Fruit fly (Drosophila melanogaster) whole organism, embryonic: ENCODE results near the gene Mtch.

Experiments used
- BEAF-32 ChIP-seq: fragments of 200-800 bp; sonication (Bioruptor generic); optimal IDR thresholded peaks from 3 replicates; lab custom pipeline; 2017; ENCODE audit warnings: missing biosample characterization, missing genetic modification characterization, mild to moderate bottlenecking, moderate library complexity, missing genetic modification reagents
- BtbVII ChIP-seq: fragments of 200-800 bp; sonication (Bioruptor generic); optimal IDR thresholded peaks from 3 replicates; lab custom pipeline; 2017; ENCODE audit warnings: missing biosample characterization, mild to moderate bottlenecking, missing genetic modification characterization
- CG10147 ChIP-seq: fragments of 200-800 bp; sonication (Bioruptor generic); optimal IDR thresholded peaks from 2 replicates; lab custom pipeline; 2019; ENCODE audit warnings: missing biosample characterization, mild to moderate bottlenecking, missing genetic modification characterization, moderate library complexity
- CG12071 ChIP-seq: fragments of 200-800 bp; sonication (Bioruptor generic); optimal IDR thresholded peaks from 3 replicates; lab custom pipeline; 2018; ENCODE audit warnings: missing biosample characterization, mild to moderate bottlenecking, missing genetic modification characterization
- CG13287 ChIP-seq: fragments of 200-800 bp; sonication (Bioruptor generic); IDR thresholded peaks from 2 replicates; pipeline ENCODE4 v1.3.6; 2022; ENCODE audit warnings: missing biosample characterization, missing genetic modification characterization; ENCODE audit not compliant: partially characterized antibody
- CG15601 ChIP-seq: fragments of 200-800 bp; sonication (Bioruptor generic); optimal IDR thresholded peaks from 3 replicates; lab custom pipeline; 2019; ENCODE audit warnings: missing biosample characterization, mild to moderate bottlenecking, missing genetic modification characterization, moderate library complexity
- CG1602 ChIP-seq: fragments of 200-800 bp; sonication (Bioruptor generic); optimal IDR thresholded peaks from 3 replicates; lab custom pipeline; 2016; ENCODE audit warnings: missing biosample characterization, missing genetic modification characterization
- CG1603 ChIP-seq: fragments of 200-800 bp; sonication (Bioruptor generic); optimal IDR thresholded peaks from 2 replicates; lab custom pipeline; 2019; ENCODE audit warnings: missing biosample characterization, mild to moderate bottlenecking, missing genetic modification characterization, moderate library complexity
- CG4328 ChIP-seq: fragments of 200-800 bp; sonication (Bioruptor generic); optimal IDR thresholded peaks from 3 replicates; lab custom pipeline; 2017; ENCODE audit warnings: missing biosample characterization, missing genetic modification reagents, missing genetic modification characterization
- CG4424 ChIP-seq: fragments of 200-800 bp; sonication (Bioruptor generic); optimal IDR thresholded peaks from 3 replicates; lab custom pipeline; 2016; ENCODE audit warnings: missing biosample characterization, missing genetic modification characterization
- CG6254 ChIP-seq: fragments of 200-800 bp; sonication (Bioruptor generic); optimal IDR thresholded peaks from 3 replicates; lab custom pipeline; 2017; ENCODE audit warnings: mild to moderate bottlenecking, missing biosample characterization, missing genetic modification reagents, missing genetic modification characterization
- CG7987 ChIP-seq: fragments of 200-800 bp; sonication (Bioruptor generic); optimal IDR thresholded peaks from 2 replicates; lab custom pipeline; 2018; ENCODE audit warnings: missing biosample characterization, mild to moderate bottlenecking, missing genetic modification characterization, moderate library complexity
- CG8388 ChIP-seq: fragments of 200-800 bp; sonication (Bioruptor generic); optimal IDR thresholded peaks from 2 replicates; lab custom pipeline; 2019; ENCODE audit warnings: missing biosample characterization, mild to moderate bottlenecking, missing genetic modification characterization, moderate library complexity
- CHES-1-like ChIP-seq: fragments of 200-800 bp; sonication (Bioruptor generic); optimal IDR thresholded peaks from 2 replicates; lab custom pipeline; 2016; ENCODE audit warnings: missing biosample characterization, missing genetic modification characterization
- CrebB ChIP-seq: fragments of 200-800 bp; sonication (Bioruptor generic); optimal IDR thresholded peaks from 3 replicates; lab custom pipeline; 2018; ENCODE audit warnings: missing biosample characterization, mild to moderate bottlenecking, missing genetic modification characterization
- Dad ChIP-seq: fragments of 200-800 bp; sonication (Bioruptor generic); optimal IDR thresholded peaks from 3 replicates; lab custom pipeline; 2016; ENCODE audit warnings: missing biosample characterization, missing genetic modification characterization
- Dbx ChIP-seq: fragments of 200-800 bp; sonication (Bioruptor generic); IDR thresholded peaks from 3 replicates; pipeline ENCODE4 v1.3.6; 2022; ENCODE audit warnings: missing biosample characterization, missing genetic modification characterization
- Dip2 ChIP-seq: fragments of 200-800 bp; sonication (Bioruptor generic); IDR thresholded peaks from 2 replicates; pipeline ENCODE4 v1.3.6; 2022; ENCODE audit warnings: missing biosample characterization, missing genetic modification characterization
- Dll ChIP-seq: fragments of 200-800 bp; sonication (Bioruptor generic); IDR thresholded peaks from 4 replicates; pipeline ENCODE4 v1.3.6; 2022; ENCODE audit warnings: missing biosample characterization, missing genetic modification characterization; ENCODE audit not compliant: partially characterized antibody
- Dp ChIP-seq: fragments of 200-800 bp; sonication (Bioruptor generic); optimal IDR thresholded peaks from 2 replicates; lab custom pipeline; 2018; ENCODE audit warnings: missing biosample characterization, mild to moderate bottlenecking, missing genetic modification characterization, moderate library complexity
- Fer1 ChIP-seq: fragments of 200-800 bp; sonication (Bioruptor generic); optimal IDR thresholded peaks from 2 replicates; lab custom pipeline; 2017; ENCODE audit warnings: missing biosample characterization, mild to moderate bottlenecking, missing genetic modification characterization
- Fer2 ChIP-seq: fragments of 200-800 bp; sonication (Bioruptor generic); optimal IDR thresholded peaks from 2 replicates; lab custom pipeline; 2018; ENCODE audit warnings: missing biosample characterization, mild to moderate bottlenecking, missing genetic modification characterization, moderate library complexity
- HmgZ ChIP-seq: fragments of 200-800 bp; sonication (Bioruptor generic); optimal IDR thresholded peaks from 2 replicates; lab custom pipeline; 2018; ENCODE audit warnings: missing biosample characterization, mild to moderate bottlenecking, missing genetic modification characterization
- Hmr ChIP-seq: fragments of 200-800 bp; sonication (Bioruptor generic); optimal IDR thresholded peaks from 3 replicates; lab custom pipeline; 2017; ENCODE audit warnings: mild to moderate bottlenecking, missing biosample characterization, missing genetic modification reagents, missing genetic modification characterization
- Kr ChIP-seq: fragments of 200-800 bp; sonication (Bioruptor generic); optimal IDR thresholded peaks from 2 replicates; lab custom pipeline; 2017; ENCODE audit warnings: missing biosample characterization, mild to moderate bottlenecking, missing genetic modification characterization
- MESR4 ChIP-seq: fragments of 200-800 bp; sonication (Bioruptor generic); optimal IDR thresholded peaks from 2 replicates; lab custom pipeline; 2018; ENCODE audit warnings: missing biosample characterization, mild to moderate bottlenecking, missing genetic modification characterization, moderate library complexity
- PHDP ChIP-seq: fragments of 200-800 bp; sonication (Bioruptor generic); optimal IDR thresholded peaks from 3 replicates; lab custom pipeline; 2018; ENCODE audit warnings: missing biosample characterization, mild to moderate bottlenecking, missing genetic modification characterization, moderate library complexity
- Stat92E ChIP-seq, 3 experiments: fragments of >200 bp in 2 of 3; fragments of 200-800 bp in 1 of 3; sonication (Bioruptor generic) in 1 of 3; optimal IDR thresholded peaks; 2 replicates each; lab custom pipeline; 2017 to 2019; ENCODE audit warnings: missing biosample characterization in 3 of 3, missing genetic modification characterization in 3 of 3, mild to moderate bottlenecking in 1 of 3, moderate library complexity in 1 of 3
- Xrp1 ChIP-seq: fragments of 200-800 bp; sonication (Bioruptor generic); IDR thresholded peaks from 2 replicates; pipeline ENCODE4 v1.3.6; 2022; ENCODE audit warnings: missing biosample characterization, missing genetic modification characterization
- YL-1 ChIP-seq: fragments of 200-800 bp; sonication (Bioruptor generic); optimal IDR thresholded peaks from 3 replicates; lab custom pipeline; 2017; ENCODE audit warnings: missing biosample characterization, mild to moderate bottlenecking, missing genetic modification characterization
- amos ChIP-seq: fragments of 200-800 bp; sonication (Bioruptor generic); IDR thresholded peaks from 2 replicates; pipeline ENCODE4 v1.3.6; 2022; ENCODE audit warnings: missing biosample characterization, missing genetic modification characterization; ENCODE audit not compliant: partially characterized antibody
- ap ChIP-seq: fragments of 200-800 bp; sonication (Bioruptor generic); IDR thresholded peaks from 2 replicates; pipeline ENCODE4 v1.3.6; 2022; ENCODE audit warnings: missing biosample characterization, missing genetic modification characterization
- chm ChIP-seq: fragments of 200-800 bp; sonication (Bioruptor generic); IDR thresholded peaks from 2 replicates; pipeline ENCODE4 v1.3.6; 2022; ENCODE audit warnings: missing biosample characterization, missing genetic modification characterization
- croc ChIP-seq: fragments of 200-800 bp; sonication (Bioruptor generic); conservative IDR thresholded peaks from 3 replicates; pipeline ENCODE4 v1.3.6; 2022; ENCODE audit warnings: missing biosample characterization, missing genetic modification characterization
- gfzf ChIP-seq: fragments of 200-800 bp; sonication (Bioruptor generic); optimal IDR thresholded peaks from 2 replicates; lab custom pipeline; 2016; ENCODE audit warnings: missing biosample characterization, mild to moderate bottlenecking, missing genetic modification characterization, moderate library complexity
- gsb ChIP-seq: fragments of 200-800 bp; sonication (Bioruptor generic); IDR thresholded peaks from 2 replicates; pipeline ENCODE4 v1.3.6; 2022; ENCODE audit warnings: missing biosample characterization, missing genetic modification characterization
- gt ChIP-seq: fragments of 200-800 bp; sonication (Bioruptor generic); IDR thresholded peaks from 2 replicates; pipeline ENCODE4 v1.3.6; 2022; ENCODE audit warnings: missing biosample characterization, missing genetic modification characterization
- ham ChIP-seq: fragments of 200-800 bp; sonication (Bioruptor generic); IDR thresholded peaks from 2 replicates; pipeline ENCODE4 v1.3.6; 2022; ENCODE audit warnings: missing biosample characterization, missing genetic modification characterization
- her ChIP-seq: fragments of 200-800 bp; sonication (Bioruptor generic); optimal IDR thresholded peaks from 2 replicates; lab custom pipeline; 2016; ENCODE audit warnings: missing biosample characterization, missing genetic modification characterization
- mirr ChIP-seq: fragments of 200-800 bp; sonication (Bioruptor generic); optimal IDR thresholded peaks from 3 replicates; lab custom pipeline; 2018; ENCODE audit warnings: missing biosample characterization, mild to moderate bottlenecking, missing genetic modification characterization
- pho ChIP-seq: fragments of 200-800 bp; sonication (Bioruptor generic); optimal IDR thresholded peaks from 2 replicates; lab custom pipeline; 2016; ENCODE audit warnings: missing biosample characterization, missing genetic modification characterization
- phol ChIP-seq: fragments of 200-800 bp; sonication (Bioruptor generic); optimal IDR thresholded peaks from 3 replicates; lab custom pipeline; 2018; ENCODE audit warnings: missing biosample characterization, mild to moderate bottlenecking, missing genetic modification characterization, moderate library complexity
- pzg ChIP-seq: fragments of 200-800 bp; sonication (Bioruptor generic); optimal IDR thresholded peaks from 3 replicates; lab custom pipeline; 2018; ENCODE audit warnings: missing biosample characterization, mild to moderate bottlenecking, missing genetic modification characterization, moderate library complexity
- rib ChIP-seq: fragments of 200-800 bp; sonication (Bioruptor generic); IDR thresholded peaks from 2 replicates; pipeline ENCODE4 v1.3.6; 2022; ENCODE audit warnings: missing biosample characterization, missing genetic modification characterization
- sd ChIP-seq: fragments of 200-800 bp; sonication (Bioruptor generic); optimal IDR thresholded peaks from 3 replicates; lab custom pipeline; 2018; ENCODE audit warnings: missing biosample characterization, mild to moderate bottlenecking, missing genetic modification characterization, moderate library complexity
- unc-4 ChIP-seq: fragments of 200-800 bp; sonication (Bioruptor generic); IDR thresholded peaks from 2 replicates; pipeline ENCODE4 v1.3.6; 2022; ENCODE audit warnings: missing biosample characterization, missing genetic modification characterization; ENCODE audit not compliant: partially characterized antibody
- vvl ChIP-seq: fragments of 200-800 bp; sonication (Bioruptor generic); IDR thresholded peaks from 2 replicates; pipeline ENCODE4 v1.3.6; 2022; ENCODE audit warnings: missing biosample characterization, missing genetic modification characterization

The Mtch gene

dm6 chr3L:175949-176348 is 8.5 kb upstream of the Mtch start, which contains the start of gene CG7049 (continued):
- TF ChIP-seq Dp (GFP tag; lab: Kevin White, UChicago) = peak; percentile 31
- no peak for TF ChIP-seq Xrp1 (GFP tag; lab: Robert Waterston, UW)
- TF ChIP-seq her (GFP tag; lab: Kevin White, UChicago) = no peak
- peak; percentile 9 for TF ChIP-seq BEAF-32 (GFP tag; lab: Kevin White, UChicago)
- no peak for TF ChIP-seq CG4328 (GFP tag; lab: Kevin White, UChicago)
- peak; percentile 33 for TF ChIP-seq CrebB (tag; lab: Kevin White, UChicago)
- peak; percentile 72 for TF ChIP-seq gfzf (GFP tag; lab: Kevin White, UChicago)
- TF ChIP-seq gt = no peak
- TF ChIP-seq CG6254 (GFP tag; lab: Kevin White, UChicago) = peak; percentile 67
- TF ChIP-seq Dad = no peak
- TF ChIP-seq CG7987 (GFP tag; lab: Kevin White, UChicago) = no peak
- no peak for TF ChIP-seq rib (GFP tag; lab: Robert Waterston, UW)
- no peak for TF ChIP-seq mirr
- no peak for TF ChIP-seq ap (GFP tag; lab: Robert Waterston, UW)
- TF ChIP-seq gsb (GFP tag; lab: Robert Waterston, UW) = no peak
- TF ChIP-seq CG4424 (GFP tag; lab: Kevin White, UChicago) = peak; percentile 5
- no peak for TF ChIP-seq Fer2 (tag; lab: Kevin White, UChicago)
- TF ChIP-seq ham = no peak
- TF ChIP-seq Stat92E (GFP tag; optimal IDR thresholded peaks at IDR 0.05; lab: Kevin White, UChicago) = peak in 1 of 3 experiments; percentile 18
- TF ChIP-seq Fer1 = peak; percentile 3
- TF ChIP-seq CG8388 (GFP tag; lab: Kevin White, UChicago) = no peak
- peak; percentile 47; the same call in 2 of the 4 replicates for TF ChIP-seq Dll (GFP tag; lab: Robert Waterston, UW)
- TF ChIP-seq PHDP = peak; percentile 12
- no peak for TF ChIP-seq unc-4 (GFP tag; lab: Robert Waterston, UW)
- peak; percentile 14 for TF ChIP-seq CG10147 (GFP tag; lab: Kevin White, UChicago)
- no peak for TF ChIP-seq CG12071 (GFP tag; lab: Kevin White, UChicago)
- peak; percentile 27 for TF ChIP-seq YL-1 (GFP tag; lab: Kevin White, UChicago)
- TF ChIP-seq amos (GFP tag; lab: Robert Waterston, UW) = no peak; the same call in 1 of the 2 replicates
- TF ChIP-seq CHES-1-like (GFP tag; lab: Kevin White, UChicago) = peak; percentile 4
- TF ChIP-seq pho = no peak
- no peak for TF ChIP-seq CG15601 (tag; lab: Kevin White, UChicago)
- peak; percentile 59 for TF ChIP-seq CG13287
- TF ChIP-seq Dbx = no peak
- TF ChIP-seq BtbVII = no peak
- peak; percentile 63 for TF ChIP-seq MESR4 (GFP tag; lab: Kevin White, UChicago)
- TF ChIP-seq chm (GFP tag; lab: Robert Waterston, UW) = no peak
- TF ChIP-seq croc (GFP tag; lab: Robert Waterston, UW) = no peak
- peak; percentile 25 for TF ChIP-seq phol
- TF ChIP-seq vvl (GFP tag; lab: Robert Waterston, UW) = peak; percentile 33; the same call in 1 of the 2 replicates
- TF ChIP-seq Kr (GFP tag; lab: Kevin White, UChicago) = no peak
- TF ChIP-seq Hmr (GFP tag; lab: Kevin White, UChicago) = peak; percentile 10
- TF ChIP-seq HmgZ (tag; lab: Kevin White, UChicago) = peak; percentile 18
- peak; percentile 80 for TF ChIP-seq sd (tag; lab: Kevin White, UChicago)
- peak; percentile 50 for TF ChIP-seq pzg (GFP tag; lab: Kevin White, UChicago)
- no peak for TF ChIP-seq CG1602 (GFP tag; lab: Kevin White, UChicago)
- TF ChIP-seq Dip2 = no peak
- peak; percentile 80 for TF ChIP-seq CG1603
